Fruit fly (Drosophila melanogaster) whole organism: ENCODE measurements around the gene CG5567.

ENCODE experiments used
- CG8478 ChIP-seq: fragments of >200 bp; optimal IDR thresholded peaks from 2 replicates; lab custom pipeline; 2018; ENCODE audit warnings: inconsistent platforms
- Dll ChIP-seq: fragments of >200 bp; optimal IDR thresholded peaks from 2 replicates; lab custom pipeline; 2017
- EcR ChIP-seq, 2 experiments: fragments of >200 bp; optimal IDR thresholded peaks; 2 replicates each; lab custom pipeline; 2017; ENCODE audit warnings: missing biosample characterization in 2 of 2, missing genetic modification characterization in 2 of 2, missing genetic modification reagents in 2 of 2
- pan ChIP-seq: fragments of >200 bp; optimal IDR thresholded peaks from 2 replicates; lab custom pipeline; 2017
- psq ChIP-seq: fragments of >200 bp; optimal IDR thresholded peaks from 2 replicates; lab custom pipeline; 2017
- usp ChIP-seq: fragments of >200 bp; optimal IDR thresholded peaks from 2 replicates; lab custom pipeline; 2017; ENCODE audit warnings: missing biosample characterization, missing genetic modification characterization, mixed read lengths

dm6 chr3L:17849517-17849916, 6.2 kb upstream of the CG5567 start, which contains the start of gene TrpRS-m:
- TF ChIP-seq usp (GFP tag; lab: Kevin White, UChicago) (no peak), pan (lab: Kevin White, UChicago) (no peak), CG8478 (lab: Kevin White, UChicago) (no peak), psq (lab: Kevin White, UChicago) (no peak), EcR (GFP tag; optimal IDR thresholded peaks at IDR 0.05; lab: Kevin White, UChicago) (no peak), Dll (lab: Kevin White, UChicago) (no peak)
